Worm (Caenorhabditis elegans) whole organism, L1 larva: ENCODE measurements around the gene unc-84.
A peak's percentile ranks its signal among the peaks of the same experiment; 100 is the strongest.

Experiments
- C16A3.4 ChIP-seq: fragments of 150-350 bp; optimal IDR thresholded peaks from 2 replicates; lab custom pipeline; 2014; ENCODE audit warnings: missing biosample characterization, missing genetic modification characterization
- blmp-1 ChIP-seq: fragments of 150-350 bp; optimal IDR thresholded peaks from 2 replicates; lab custom pipeline; 2014; ENCODE audit warnings: missing biosample characterization, missing genetic modification characterization
- ceh-63 ChIP-seq: fragments of 200-800 bp; sonication (Bioruptor generic); optimal IDR thresholded peaks from 2 replicates; lab custom pipeline; 2018; ENCODE audit warnings: mild to moderate bottlenecking, missing genetic modification characterization, missing compliant biosample characterization
- dsc-1 ChIP-seq: sonication (generic microtip); optimal IDR thresholded peaks from 2 replicates; lab custom pipeline; 2016; ENCODE audit warnings: mild to moderate bottlenecking, missing genetic modification characterization, missing compliant biosample characterization
- efl-1 ChIP-seq, 4 experiments: fragments of 150-350 bp; optimal IDR thresholded peaks in 3 of 4; peaks in 1 of 4; 1 replicate in 1 of 4; 2 replicates in 3 of 4; lab custom pipeline; 2014; ENCODE audit warnings: missing biosample characterization in 2 of 4, missing genetic modification characterization in 2 of 4, missing genetic modification reagents in 2 of 4
- fkh-10 ChIP-seq: sonication (generic microtip); optimal IDR thresholded peaks from 2 replicates; lab custom pipeline; 2017; ENCODE audit warnings: missing biosample characterization, missing genetic modification reagents, missing genetic modification characterization
- fkh-8 ChIP-seq: sonication (generic microtip); optimal IDR thresholded peaks from 2 replicates; lab custom pipeline; 2016; ENCODE audit warnings: mild to moderate bottlenecking, missing genetic modification characterization, missing compliant biosample characterization
- lin-14 ChIP-seq: fragments of 200-800 bp; sonication (Bioruptor generic); optimal IDR thresholded peaks from 2 replicates; lab custom pipeline; 2018; ENCODE audit warnings: mild to moderate bottlenecking, missing genetic modification characterization, moderate library complexity, missing compliant biosample characterization
- lir-3 ChIP-seq: sonication (generic microtip); optimal IDR thresholded peaks from 2 replicates; lab custom pipeline; 2016; ENCODE audit warnings: mild to moderate bottlenecking, missing genetic modification characterization, moderate library complexity, missing compliant biosample characterization; ENCODE audit not compliant: poor library complexity
- mab-9 ChIP-seq: fragments of 200-800 bp; sonication (Bioruptor generic); IDR thresholded peaks from 2 replicates; pipeline ENCODE4 v1.3.6; 2022; ENCODE audit warnings: missing genetic modification reagents, missing genetic modification characterization, missing compliant biosample characterization
- mdl-1 ChIP-seq, 2 experiments: fragments of 150-350 bp; optimal IDR thresholded peaks; 2 replicates each; lab custom pipeline; 2014 to 2017; ENCODE audit warnings: missing biosample characterization in 2 of 2, missing genetic modification characterization in 2 of 2, inconsistent platforms in 1 of 2
- mef-2 ChIP-seq: fragments of 150-350 bp; optimal IDR thresholded peaks from 2 replicates; lab custom pipeline; 2014; ENCODE audit warnings: missing biosample characterization, missing genetic modification characterization
- nhr-11 ChIP-seq: fragments of 150-350 bp; optimal IDR thresholded peaks from 2 replicates; lab custom pipeline; 2014; ENCODE audit warnings: missing biosample characterization, missing genetic modification characterization
- nhr-19 ChIP-seq: fragments of 200-800 bp; sonication (Bioruptor generic); conservative IDR thresholded peaks from 2 replicates; pipeline ENCODE4 v1.3.6; 2022; ENCODE audit warnings: missing genetic modification characterization, missing compliant biosample characterization
- nhr-28 ChIP-seq: fragments of 150-350 bp; optimal IDR thresholded peaks from 2 replicates; lab custom pipeline; 2014; ENCODE audit warnings: missing biosample characterization, missing genetic modification characterization
- nhr-47 ChIP-seq: sonication (generic microtip); optimal IDR thresholded peaks from 2 replicates; lab custom pipeline; 2016; ENCODE audit warnings: mild to moderate bottlenecking, missing genetic modification characterization, moderate library complexity, missing compliant biosample characterization
- nhr-77 ChIP-seq: fragments of 150-350 bp; optimal IDR thresholded peaks from 2 replicates; lab custom pipeline; 2014; ENCODE audit warnings: missing biosample characterization, missing genetic modification characterization
- nhr-85 ChIP-seq: sonication (generic microtip); peaks from one replicate; lab custom pipeline; 2016; ENCODE audit warnings: missing genetic modification characterization, inconsistent platforms, missing compliant biosample characterization
- nhr-90 ChIP-seq: sonication (generic microtip); optimal IDR thresholded peaks from 2 replicates; lab custom pipeline; 2016; ENCODE audit warnings: mild to moderate bottlenecking, missing genetic modification characterization, missing compliant biosample characterization; ENCODE audit not compliant: poor library complexity
- pag-3 ChIP-seq: sonication (generic microtip); optimal IDR thresholded peaks from 2 replicates; lab custom pipeline; 2017; ENCODE audit warnings: missing genetic modification characterization, mild to moderate bottlenecking, missing compliant biosample characterization, antibody characterized with exemption, borderline replicate concordance; ENCODE audit not compliant: insufficient read depth
- pqm-1 ChIP-seq: sonication (generic microtip); optimal IDR thresholded peaks from 3 replicates; lab custom pipeline; 2017; ENCODE audit warnings: missing biosample characterization, missing genetic modification characterization
- rnt-1 ChIP-seq: sonication (generic microtip); optimal IDR thresholded peaks from 2 replicates; lab custom pipeline; 2016; ENCODE audit warnings: mild to moderate bottlenecking, missing genetic modification characterization, moderate library complexity, missing compliant biosample characterization
- snpc-4 ChIP-seq: fragments of 150-350 bp; optimal IDR thresholded peaks from 2 replicates; lab custom pipeline; 2014; ENCODE audit warnings: missing biosample characterization, missing genetic modification characterization
- sox-4 ChIP-seq: sonication (generic microtip); optimal IDR thresholded peaks from 2 replicates; lab custom pipeline; 2016; ENCODE audit warnings: missing genetic modification characterization, missing compliant biosample characterization
- unc-130 ChIP-seq: fragments of 150-350 bp; optimal IDR thresholded peaks from 2 replicates; lab custom pipeline; 2017; ENCODE audit warnings: missing biosample characterization, missing genetic modification characterization, inconsistent platforms
- unc-98 ChIP-seq: fragments of 200-800 bp; sonication (Bioruptor generic); IDR thresholded peaks from 2 replicates; pipeline ENCODE4 v1.3.6; 2022; ENCODE audit warnings: missing genetic modification characterization, missing compliant biosample characterization
- zag-1 ChIP-seq: fragments of 150-350 bp; optimal IDR thresholded peaks from 2 replicates; lab custom pipeline; 2014; ENCODE audit warnings: missing biosample characterization, missing genetic modification characterization
- ztf-11 ChIP-seq, 2 experiments: sonication (generic microtip); optimal IDR thresholded peaks; 2 replicates each; lab custom pipeline; 2016 to 2017; ENCODE audit warnings: missing genetic modification characterization in 2 of 2, missing biosample characterization in 1 of 2, missing compliant biosample characterization in 1 of 2

The unc-84 gene

ce11 chrX:13604946-13605617, 20.5 kb downstream of the unc-84 start, which contains the start of gene F54B11.9 (continued):
- no peak for TF ChIP-seq mab-9 (GFP tag; lab: Robert Waterston, UW)
- no peak for TF ChIP-seq pqm-1
- TF ChIP-seq ceh-63 (GFP tag; lab: Kevin White, UChicago) = no peak
- TF ChIP-seq lir-3 (tag; lab: Kevin White, UChicago) = no peak
- peak in 1 of 2 experiments; percentile 8 for TF ChIP-seq mdl-1 (tag; optimal IDR thresholded peaks at IDR 0.05; lab: Kevin White, UChicago)
- TF ChIP-seq unc-130 (tag; lab: Kevin White, UChicago) = no peak
- TF ChIP-seq ztf-11 (tag; optimal IDR thresholded peaks at IDR 0.05; lab: Kevin White, UChicago) = no peak
- TF ChIP-seq fkh-8 (tag; lab: Kevin White, UChicago) = no peak
- TF ChIP-seq blmp-1 (tag; lab: Kevin White, UChicago) = no peak
- TF ChIP-seq sox-4 (tag; lab: Kevin White, UChicago) = no peak
- TF ChIP-seq zag-1 (tag; lab: Kevin White, UChicago) = no peak
- TF ChIP-seq dsc-1 (tag; lab: Kevin White, UChicago) = peak; percentile 69

DNA sequence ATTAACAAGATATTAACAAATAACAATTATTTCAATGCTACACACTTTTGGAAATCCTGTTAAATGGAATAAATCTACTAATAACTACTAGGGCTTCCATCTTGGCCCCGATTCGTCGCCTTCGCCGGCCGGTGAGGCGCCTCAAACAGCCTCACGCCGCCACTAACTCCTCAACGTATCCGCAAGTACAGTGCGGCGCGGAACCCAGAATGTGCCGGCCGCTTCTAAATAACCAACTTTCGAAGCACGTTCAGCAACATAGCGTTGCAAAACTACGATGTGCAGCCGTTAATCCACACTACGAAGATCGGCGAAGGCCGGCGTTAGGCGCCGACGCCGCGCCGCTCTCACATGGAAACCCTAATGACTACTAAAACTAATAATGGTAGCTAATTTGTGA, 21.3 kb downstream of the unc-84 start:
- TF ChIP-seq rnt-1 (tag; lab: Kevin White, UChicago) (peak; percentile 6), snpc-4 (tag; lab: Kevin White, UChicago) (peak; percentile 73), efl-1 (optimal IDR thresholded peaks at IDR 0.05; lab: Kevin White, UChicago) (no peak), efl-1 (GFP tag; optimal IDR thresholded peaks at IDR 0.05 in 1 of 2; lab: Kevin White, UChicago) (peak in 1 of 2 experiments; percentile 21), nhr-90 (tag; lab: Kevin White, UChicago) (no peak), nhr-47 (tag; lab: Kevin White, UChicago) (no peak)

DNA sequence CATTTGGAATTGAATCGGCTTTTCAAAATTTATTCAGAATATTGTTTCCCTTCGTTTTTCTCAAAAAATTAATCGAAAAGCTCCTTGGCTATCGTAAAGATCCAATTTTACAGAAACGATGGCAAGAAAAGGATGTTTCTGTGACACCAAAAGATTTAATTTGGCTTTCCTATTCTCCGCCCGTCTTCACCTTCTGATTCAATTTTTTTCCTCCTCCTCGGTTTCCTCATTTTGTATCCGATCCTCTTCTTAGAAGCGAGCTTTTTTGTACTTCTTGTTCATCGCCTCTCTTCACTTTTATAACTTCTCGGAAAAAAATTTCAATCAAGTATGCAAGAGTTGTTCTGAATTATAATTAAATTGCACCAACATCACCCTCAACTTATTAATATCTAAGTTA, 25.5 kb downstream of the unc-84 start:
- TF ChIP-seq dsc-1 (tag; lab: Kevin White, UChicago) = no peak
- no peak for TF ChIP-seq unc-98 (GFP tag; lab: Robert Waterston, UW)
- TF ChIP-seq fkh-10 (GFP tag; lab: Kevin White, UChicago) = peak; percentile 53
- no peak for TF ChIP-seq pag-3 (tag; lab: Kevin White, UChicago)
- TF ChIP-seq lin-14 (GFP tag; lab: Kevin White, UChicago) = peak; percentile 11
- TF ChIP-seq nhr-19 (GFP tag; lab: Robert Waterston, UW) = no peak
- no peak for TF ChIP-seq nhr-77 (tag; lab: Kevin White, UChicago)
- TF ChIP-seq ztf-11 (tag; optimal IDR thresholded peaks at IDR 0.05; lab: Kevin White, UChicago) = no peak
- no peak for TF ChIP-seq pqm-1

ce11 chrX:13615181-13615580, 30.6 kb downstream of the unc-84 start:
- TF ChIP-seq C16A3.4 (tag; lab: Kevin White, UChicago) (no peak), nhr-11 (tag; lab: Kevin White, UChicago) (no peak), efl-1 (optimal IDR thresholded peaks at IDR 0.05; lab: Kevin White, UChicago) (no peak), efl-1 (GFP tag; optimal IDR thresholded peaks at IDR 0.05 in 1 of 2; lab: Kevin White, UChicago) (no peak), ceh-63 (GFP tag; lab: Kevin White, UChicago) (peak; percentile 76), lin-14 (GFP tag; lab: Kevin White, UChicago) (peak; percentile 27), mef-2 (no peak), nhr-90 (tag; lab: Kevin White, UChicago) (no peak), nhr-28 (tag; lab: Kevin White, UChicago) (no peak), pag-3 (tag; lab: Kevin White, UChicago) (no peak), dsc-1 (tag; lab: Kevin White, UChicago) (peak; percentile 4)

ce11 chrX:13618574-13618973, 34.0 kb downstream of the unc-84 start, which contains the start of gene nlp-53:
nlp-53 (plus strand) TSS chrX:13618874.
- no peak for TF ChIP-seq dsc-1 (tag; lab: Kevin White, UChicago)
- peak; percentile 36 for TF ChIP-seq nhr-85 (tag; lab: Kevin White, UChicago)
